Fruit fly (Drosophila melanogaster) whole organism, embryonic: ENCODE measurements around the gene ovm.

Experiments
- ATbp ChIP-seq: fragments of 200-800 bp; sonication (Bioruptor generic); optimal IDR thresholded peaks from 2 replicates; lab custom pipeline; 2017; ENCODE audit warnings: missing biosample characterization, mild to moderate bottlenecking, missing genetic modification characterization, missing genetic modification reagents
- Abd-B ChIP-seq: fragments of 200-800 bp; sonication (Bioruptor generic); optimal IDR thresholded peaks from 2 replicates; lab custom pipeline; 2018; ENCODE audit warnings: missing biosample characterization, mild to moderate bottlenecking, missing genetic modification characterization, moderate library complexity
- Awh ChIP-seq: fragments of 200-800 bp; sonication (Bioruptor generic); IDR thresholded peaks from 2 replicates; pipeline ENCODE4, ENCODE4 v1.3.6; 2022; ENCODE audit warnings: missing biosample characterization, missing genetic modification characterization
- B-H1 ChIP-seq: fragments of 200-800 bp; sonication (Bioruptor generic); IDR thresholded peaks from 3 replicates; pipeline ENCODE4 v1.3.6; 2022; ENCODE audit warnings: missing biosample characterization, missing genetic modification characterization
- Bdp1 ChIP-seq: fragments of 200-800 bp; sonication (Bioruptor generic); optimal IDR thresholded peaks from 3 replicates; lab custom pipeline; 2016; ENCODE audit warnings: missing biosample characterization, missing genetic modification characterization
- Bgb ChIP-seq: fragments of 200-800 bp; sonication (Bioruptor generic); IDR thresholded peaks from 2 replicates; pipeline ENCODE4 v1.3.6; 2022; ENCODE audit warnings: missing biosample characterization, missing genetic modification characterization; ENCODE audit not compliant: partially characterized antibody
- CG10565 ChIP-seq: fragments of 200-800 bp; sonication (Bioruptor generic); optimal IDR thresholded peaks from 3 replicates; lab custom pipeline; 2016; ENCODE audit warnings: missing biosample characterization, mild to moderate bottlenecking, missing genetic modification characterization
- CG11560 ChIP-seq: fragments of 200-800 bp; sonication (Bioruptor generic); IDR thresholded peaks from 3 replicates; pipeline ENCODE4 v1.3.6; 2022; ENCODE audit warnings: missing biosample characterization, missing genetic modification characterization
- CG13296 ChIP-seq: fragments of 200-800 bp; sonication (Bioruptor generic); optimal IDR thresholded peaks from 3 replicates; lab custom pipeline; 2018; ENCODE audit warnings: missing biosample characterization, mild to moderate bottlenecking, missing genetic modification characterization
- CG1529 ChIP-seq: fragments of 200-800 bp; sonication (Bioruptor generic); optimal IDR thresholded peaks from 3 replicates; lab custom pipeline; 2018; ENCODE audit warnings: missing biosample characterization, missing genetic modification characterization
- CG17328 ChIP-seq: fragments of 200-800 bp; sonication (Bioruptor generic); IDR thresholded peaks from 2 replicates; pipeline ENCODE4 v1.3.6; 2022; ENCODE audit warnings: missing biosample characterization, missing genetic modification characterization
- CG2712 ChIP-seq: fragments of 200-800 bp; optimal IDR thresholded peaks from 3 replicates; lab custom pipeline; 2019; ENCODE audit warnings: missing biosample characterization, mild to moderate bottlenecking, missing genetic modification characterization, moderate library complexity
- CG34224 ChIP-seq: fragments of 200-800 bp; sonication (Bioruptor generic); IDR thresholded peaks from 3 replicates; pipeline ENCODE4 v1.3.6; 2022; ENCODE audit warnings: missing biosample characterization, missing genetic modification characterization; ENCODE audit not compliant: partially characterized antibody
- CG4730 ChIP-seq: fragments of 200-800 bp; sonication (Bioruptor generic); IDR thresholded peaks from 2 replicates; pipeline ENCODE4 v1.3.6; 2022; ENCODE audit warnings: missing biosample characterization, missing genetic modification characterization
- CG4854 ChIP-seq: fragments of 200-800 bp; sonication (Bioruptor generic); optimal IDR thresholded peaks from 2 replicates; lab custom pipeline; 2016; ENCODE audit warnings: missing biosample characterization, missing genetic modification characterization, inconsistent platforms
- CG7357 ChIP-seq: fragments of 200-800 bp; sonication (Bioruptor generic); IDR thresholded peaks from 3 replicates; pipeline ENCODE4 v1.3.6; 2022; ENCODE audit warnings: missing biosample characterization, missing genetic modification characterization
- CG7372 ChIP-seq: fragments of 200-800 bp; sonication (Bioruptor generic); IDR thresholded peaks from 2 replicates; pipeline ENCODE4 v1.3.6; 2022; ENCODE audit warnings: missing biosample characterization, missing genetic modification characterization
- CG7987 ChIP-seq: fragments of 200-800 bp; sonication (Bioruptor generic); optimal IDR thresholded peaks from 2 replicates; lab custom pipeline; 2018; ENCODE audit warnings: missing biosample characterization, mild to moderate bottlenecking, missing genetic modification characterization, moderate library complexity
- CG9932 ChIP-seq: fragments of 200-800 bp; sonication (Bioruptor generic); IDR thresholded peaks from 2 replicates; pipeline ENCODE4 v1.3.6; 2022; ENCODE audit warnings: missing biosample characterization, missing genetic modification characterization
- Dbx ChIP-seq: fragments of 200-800 bp; sonication (Bioruptor generic); IDR thresholded peaks from 3 replicates; pipeline ENCODE4 v1.3.6; 2022; ENCODE audit warnings: missing biosample characterization, missing genetic modification characterization
- Dll ChIP-seq: fragments of 200-800 bp; sonication (Bioruptor generic); IDR thresholded peaks from 4 replicates; pipeline ENCODE4 v1.3.6; 2022; ENCODE audit warnings: missing biosample characterization, missing genetic modification characterization; ENCODE audit not compliant: partially characterized antibody
- ERR ChIP-seq: fragments of 200-800 bp; sonication (Bioruptor generic); optimal IDR thresholded peaks from 2 replicates; lab custom pipeline; 2016; ENCODE audit warnings: missing biosample characterization, missing genetic modification characterization
- Hand ChIP-seq: fragments of 200-800 bp; sonication (Bioruptor generic); optimal IDR thresholded peaks from 2 replicates; lab custom pipeline; 2017; ENCODE audit warnings: mild to moderate bottlenecking, missing biosample characterization, missing genetic modification reagents, missing genetic modification characterization
- Hsf ChIP-seq: fragments of 200-800 bp; sonication (Bioruptor generic); optimal IDR thresholded peaks from 3 replicates; lab custom pipeline; 2016; ENCODE audit warnings: missing biosample characterization, missing genetic modification characterization
- Nf-YA ChIP-seq: fragments of 200-800 bp; sonication (Bioruptor generic); IDR thresholded peaks from 2 replicates; pipeline ENCODE4 v1.3.6; 2022; ENCODE audit warnings: missing biosample characterization, missing genetic modification characterization
- Six4 ChIP-seq: fragments of 200-800 bp; sonication (Bioruptor generic); optimal IDR thresholded peaks from 2 replicates; lab custom pipeline; 2016; ENCODE audit warnings: missing biosample characterization, missing genetic modification characterization
- abd-A ChIP-seq: fragments of 200-800 bp; sonication (Bioruptor generic); optimal IDR thresholded peaks from 3 replicates; lab custom pipeline; 2019; ENCODE audit warnings: missing biosample characterization, mild to moderate bottlenecking, missing genetic modification characterization, moderate library complexity
- bigmax ChIP-seq: fragments of 200-800 bp; sonication (Bioruptor generic); optimal IDR thresholded peaks from 2 replicates; lab custom pipeline; 2018; ENCODE audit warnings: missing biosample characterization, mild to moderate bottlenecking, missing genetic modification characterization
- br ChIP-seq: fragments of >200 bp; optimal IDR thresholded peaks from 2 replicates; lab custom pipeline; 2017
- bsh ChIP-seq, 2 experiments: fragments of 200-800 bp; sonication (Bioruptor generic); optimal IDR thresholded peaks; 2 replicates each; lab custom pipeline; 2017 to 2018; ENCODE audit warnings: mild to moderate bottlenecking in 2 of 2, missing biosample characterization in 2 of 2, missing genetic modification characterization in 2 of 2, moderate library complexity in 1 of 2
- chif ChIP-seq, 2 experiments: fragments of 200-800 bp; sonication (Bioruptor generic); optimal IDR thresholded peaks; 3 replicates each; lab custom pipeline; 2016; ENCODE audit warnings: missing biosample characterization in 2 of 2, missing genetic modification characterization in 2 of 2
- fd102C ChIP-seq: fragments of 200-800 bp; sonication (Bioruptor generic); optimal IDR thresholded peaks from 2 replicates; lab custom pipeline; 2018; ENCODE audit warnings: missing biosample characterization, mild to moderate bottlenecking, missing genetic modification characterization, moderate library complexity
- grn ChIP-seq: fragments of 200-800 bp; sonication (Bioruptor generic); optimal IDR thresholded peaks from 3 replicates; lab custom pipeline; 2017; ENCODE audit warnings: missing biosample characterization, missing genetic modification characterization
- h ChIP-seq: fragments of >200 bp; optimal IDR thresholded peaks from 2 replicates; lab custom pipeline; 2017
- hbn ChIP-seq: fragments of 200-800 bp; sonication (Bioruptor generic); IDR thresholded peaks from 2 replicates; pipeline ENCODE4 v1.3.6; 2022; ENCODE audit warnings: missing biosample characterization, missing genetic modification characterization; ENCODE audit not compliant: partially characterized antibody
- hkb ChIP-seq, 2 experiments: fragments of 200-800 bp in 1 of 2; fragments of >200 bp in 1 of 2; sonication (Bioruptor generic) in 1 of 2; IDR thresholded peaks in 1 of 2; optimal IDR thresholded peaks in 1 of 2; 2 replicates each; pipeline versions ENCODE4 v1.3.6 to Lab custom; 2017 to 2022; ENCODE audit warnings: missing biosample characterization in 1 of 2, missing genetic modification characterization in 1 of 2
- inv ChIP-seq: fragments of 200-800 bp; sonication (Bioruptor generic); IDR thresholded peaks from 2 replicates; pipeline ENCODE4 v1.3.6; 2022; ENCODE audit warnings: missing biosample characterization, missing genetic modification characterization; ENCODE audit not compliant: partially characterized antibody
- jumu ChIP-seq: fragments of 200-800 bp; sonication (Bioruptor generic); optimal IDR thresholded peaks from 3 replicates; lab custom pipeline; 2016; ENCODE audit warnings: missing biosample characterization, missing genetic modification characterization
- lab ChIP-seq: fragments of 200-800 bp; sonication (Bioruptor generic); optimal IDR thresholded peaks from 3 replicates; lab custom pipeline; 2017; ENCODE audit warnings: missing biosample characterization, missing genetic modification characterization, mild to moderate bottlenecking, moderate library complexity, missing genetic modification reagents
- prd ChIP-seq, 3 experiments: fragments of >200 bp in 2 of 3; fragments of 200-800 bp in 1 of 3; sonication (Bioruptor generic) in 1 of 3; optimal IDR thresholded peaks in 2 of 3; IDR thresholded peaks in 1 of 3; 2 replicates in 2 of 3; 3 replicates in 1 of 3; pipeline versions ENCODE4 v1.3.6 to Lab custom; 2017 to 2022; ENCODE audit warnings: missing biosample characterization in 1 of 3, missing genetic modification characterization in 1 of 3
- scrt ChIP-seq: fragments of 200-800 bp; sonication (Bioruptor generic); optimal IDR thresholded peaks from 2 replicates; lab custom pipeline; 2018; ENCODE audit warnings: missing biosample characterization, mild to moderate bottlenecking, missing genetic modification characterization, moderate library complexity
- seq ChIP-seq: fragments of 200-800 bp; sonication (Bioruptor generic); IDR thresholded peaks from 2 replicates; pipeline ENCODE4 v1.3.6; 2022; ENCODE audit warnings: missing biosample characterization, missing genetic modification characterization
- sim ChIP-seq: fragments of 200-800 bp; sonication (Bioruptor generic); IDR thresholded peaks from 2 replicates; pipeline ENCODE4 v1.3.6; 2022; ENCODE audit warnings: missing biosample characterization, missing genetic modification characterization
- tap ChIP-seq: fragments of 200-800 bp; optimal IDR thresholded peaks from 3 replicates; lab custom pipeline; 2019; ENCODE audit warnings: missing biosample characterization, mild to moderate bottlenecking, missing genetic modification characterization, moderate library complexity
- toy ChIP-seq: fragments of 200-800 bp; sonication (Bioruptor generic); IDR thresholded peaks from 2 replicates; pipeline ENCODE4 v1.3.6; 2022; ENCODE audit warnings: missing biosample characterization, missing genetic modification characterization
- vfl ChIP-seq: fragments of 200-800 bp; sonication (Bioruptor generic); optimal IDR thresholded peaks from 2 replicates; lab custom pipeline; 2016; ENCODE audit warnings: missing biosample characterization, missing genetic modification characterization
- zen2 ChIP-seq: fragments of 200-800 bp; sonication (Bioruptor generic); IDR thresholded peaks from 3 replicates; pipeline ENCODE4 v1.3.6; 2022; ENCODE audit warnings: missing biosample characterization, missing genetic modification characterization; ENCODE audit not compliant: partially characterized antibody

The ovm gene

dm6 chr2L:128977-129941, 11.5 kb downstream of the ovm start (continued):
- TF ChIP-seq tap (tag; lab: Kevin White, UChicago) (peak; percentile 8), CG10565 (GFP tag; lab: Kevin White, UChicago) (no peak), vfl (GFP tag; lab: Kevin White, UChicago) (peak; percentile 14), inv (no peak), toy (GFP tag; lab: Robert Waterston, UW) (no peak), Bdp1 (GFP tag; lab: Kevin White, UChicago) (no peak), Abd-B (GFP tag; lab: Kevin White, UChicago) (no peak), chif (GFP tag; optimal IDR thresholded peaks at IDR 0.05; lab: Kevin White, UChicago) (no peak), CG34224 (GFP tag; lab: Robert Waterston, UW) (peak; percentile 50; the same call in 1 of the 3 replicates), prd (optimal IDR thresholded peaks at IDR 0.05; lab: Kevin White, UChicago) (no peak), prd (GFP tag; IDR thresholded peaks at IDR 0.05; lab: Robert Waterston, UW) (no peak), CG4730 (GFP tag; lab: Robert Waterston, UW) (no peak), Bgb (peak; percentile 62; the same call in 1 of the 2 replicates), CG1529 (GFP tag; lab: Kevin White, UChicago) (no peak), br (lab: Kevin White, UChicago) (no peak), h (lab: Kevin White, UChicago) (no peak), CG13296 (peak; percentile 66), Nf-YA (GFP tag; lab: Robert Waterston, UW) (no peak), CG11560 (tag; lab: Robert Waterston, UW) (no peak), seq (GFP tag; lab: Robert Waterston, UW) (peak; percentile 75), Six4 (GFP tag; lab: Kevin White, UChicago) (no peak), scrt (GFP tag; lab: Kevin White, UChicago) (peak; percentile 59), fd102C (GFP tag; lab: Kevin White, UChicago) (no peak), Hand (GFP tag; lab: Kevin White, UChicago) (peak; percentile 33), CG9932 (no peak; the same call in 1 of the 2 replicates), Dll (GFP tag; lab: Robert Waterston, UW) (no peak; the same call in 3 of the 4 replicates), CG4854 (GFP tag; lab: Kevin White, UChicago) (peak; percentile 9), jumu (GFP tag; lab: Kevin White, UChicago) (no peak), bigmax (GFP tag; lab: Kevin White, UChicago) (peak; percentile 28), hbn (no peak), ATbp (GFP tag; lab: Kevin White, UChicago) (no peak), Hsf (GFP tag; lab: Kevin White, UChicago) (no peak), sim (GFP tag; lab: Robert Waterston, UW) (no peak), Dbx (GFP tag; lab: Robert Waterston, UW) (peak; percentile 75; the same call in 2 of the 3 replicates), hkb (optimal IDR thresholded peaks at IDR 0.05; lab: Kevin White, UChicago) (no peak), hkb (GFP tag; IDR thresholded peaks at IDR 0.05; lab: Robert Waterston, UW) (peak; percentile 42; the same call in 1 of the 2 replicates), bsh (GFP tag; optimal IDR thresholded peaks at IDR 0.05; lab: Kevin White, UChicago) (peak in 1 of 2 experiments; percentile 3), lab (GFP tag; lab: Kevin White, UChicago) (peak; percentile 82), Awh (GFP tag; lab: Robert Waterston, UW) (peak; percentile 47; the same call in 1 of the 2 replicates), CG7357 (GFP tag; lab: Robert Waterston, UW) (no peak), grn (GFP tag; lab: Kevin White, UChicago) (peak; percentile 90), ERR (GFP tag; lab: Kevin White, UChicago) (peak; percentile 17), CG2712 (peak; percentile 40), zen2 (GFP tag; lab: Robert Waterston, UW) (no peak), CG17328 (GFP tag; lab: Robert Waterston, UW) (peak; percentile 47; the same call in 1 of the 2 replicates), CG7987 (peak; percentile 68), abd-A (tag; lab: Kevin White, UChicago) (peak; percentile 2), CG7372 (no peak), B-H1 (GFP tag; lab: Robert Waterston, UW) (no peak; the same call in 2 of the 3 replicates)
